Worm (Caenorhabditis elegans): Measurements from ENCODE around the gene F46C5.4.

The F46C5.4 gene

DNA sequence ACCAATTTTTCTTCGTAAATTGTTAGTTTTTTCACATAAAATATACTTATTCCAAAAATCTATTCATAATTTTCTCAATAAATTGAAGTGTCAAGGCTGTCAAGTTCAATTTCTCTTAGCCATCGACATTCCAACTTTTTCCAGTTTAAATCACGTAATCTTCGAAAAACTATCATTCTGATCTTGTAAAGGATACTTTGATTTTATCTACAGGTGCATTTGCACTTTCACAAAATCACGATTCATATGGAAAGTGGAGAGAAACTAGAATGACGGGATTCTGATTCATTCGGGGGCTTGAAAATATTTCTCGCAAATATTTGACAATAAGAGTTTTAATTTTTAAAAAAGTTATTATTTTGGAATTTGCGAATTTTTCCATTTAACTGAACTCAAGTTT, 17.4 kb downstream of the F46C5.4 start:
- TF ChIP-seq ztf-22 (GFP tag; optimal IDR thresholded peaks at IDR 0.05): no peak
- no peak for TF ChIP-seq ztf-26 (tag; optimal IDR thresholded peaks at IDR 0.05)
- no peak for TF ChIP-seq mcd-1 (GFP tag; IDR thresholded peaks at IDR 0.05)
- no peak for TF ChIP-seq F37B4.10 (GFP tag; IDR thresholded peaks at IDR 0.05)
- no peak for TF ChIP-seq Y67H2A.10 (GFP tag; conservative IDR thresholded peaks at IDR 0.05)
- TF ChIP-seq hsf-1 (GFP tag; IDR thresholded peaks at IDR 0.05): no peak
- no peak for TF ChIP-seq mel-28 (tag; optimal IDR thresholded peaks at IDR 0.05; ENCODE audit: borderline replicate concordance)
- TF ChIP-seq Y56A3A.18 (GFP tag; IDR thresholded peaks at IDR 0.05): no peak
- TF ChIP-seq nhr-90 (tag; optimal IDR thresholded peaks at IDR 0.05): no peak
- no peak for TF ChIP-seq cebp-2 (GFP tag; IDR thresholded peaks at IDR 0.05)
- no peak for TF ChIP-seq lin-40 (tag; optimal IDR thresholded peaks at IDR 0.05)
- no peak for TF ChIP-seq dpl-1 (GFP tag; optimal IDR thresholded peaks at IDR 0.05)
- no peak for TF ChIP-seq mxl-1 (tag; optimal IDR thresholded peaks at IDR 0.05)
- TF ChIP-seq madf-8 (GFP tag; conservative IDR thresholded peaks at IDR 0.05): no peak
- no peak for TF ChIP-seq zfh-2 (GFP tag; conservative IDR thresholded peaks at IDR 0.05)
- no peak for TF ChIP-seq let-526 (GFP tag; IDR thresholded peaks at IDR 0.05)
- TF ChIP-seq rpc-1 (optimal IDR thresholded peaks at IDR 0.05): no peak
- no peak for TF ChIP-seq rpc-1 (tag; optimal IDR thresholded peaks at IDR 0.05)
- TF ChIP-seq snpc-3.4 (tag; optimal IDR thresholded peaks at IDR 0.05): no peak

DNA sequence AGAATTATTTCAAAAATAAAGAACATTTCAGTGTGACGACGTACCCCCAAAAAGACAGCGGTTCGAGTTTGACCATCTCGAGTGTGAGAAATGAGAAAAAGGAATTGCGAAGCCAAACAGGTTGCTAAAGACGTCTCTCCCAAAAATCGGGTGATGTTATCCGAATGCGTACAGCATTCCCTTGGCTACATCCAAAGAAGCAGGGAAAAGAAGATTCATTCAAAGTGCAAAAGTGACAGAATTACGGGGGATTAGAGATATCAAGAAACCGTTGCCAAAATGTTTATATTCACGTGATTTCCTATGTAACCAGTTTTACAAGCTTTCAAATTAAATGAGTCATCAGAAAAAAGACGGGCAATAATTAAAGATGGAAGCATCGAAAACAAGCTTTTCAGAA, 18.1 kb downstream of the F46C5.4 start:
- TF ChIP-seq dox-1 (GFP tag; IDR thresholded peaks at IDR 0.05) (no peak), lag-1 (GFP tag; IDR thresholded peaks at IDR 0.05) (no peak), F22D6.2 (tag; optimal IDR thresholded peaks at IDR 0.05) (no peak), cebp-2 (GFP tag; IDR thresholded peaks at IDR 0.05) (no peak), aptf-2 (GFP tag; conservative IDR thresholded peaks at IDR 0.05) (no peak)

DNA sequence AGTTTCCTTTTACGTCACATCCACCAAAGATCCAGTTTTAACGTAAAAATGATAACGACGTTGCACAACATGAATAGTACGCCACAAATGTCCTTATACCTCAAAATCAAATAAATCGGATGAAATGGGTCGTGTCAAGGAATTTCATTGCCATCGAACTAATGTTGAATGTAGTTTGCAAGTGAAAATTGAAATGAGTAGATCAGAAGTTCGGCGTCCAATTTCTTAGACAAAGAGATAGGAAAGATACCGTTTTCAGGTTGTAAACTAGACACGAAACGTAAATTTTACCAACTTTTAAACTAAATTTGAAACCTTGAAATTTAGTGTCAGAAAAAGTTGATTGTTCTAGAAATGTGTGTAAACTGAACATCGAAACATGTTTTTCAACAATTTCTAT, 19.0 kb downstream of the F46C5.4 start:
- TF ChIP-seq D2030.7 (GFP tag; IDR thresholded peaks at IDR 0.05): no peak
- TF ChIP-seq ceh-91 (GFP tag; IDR thresholded peaks at IDR 0.05): no peak
- no peak for TF ChIP-seq rcor-1 (GFP tag; IDR thresholded peaks at IDR 0.05)
- no peak for TF ChIP-seq hsf-1 (GFP tag; IDR thresholded peaks at IDR 0.05)
- TF ChIP-seq hlh-26 (GFP tag; conservative IDR thresholded peaks at IDR 0.05): no peak
- no peak for TF ChIP-seq akir-1 (GFP tag; optimal IDR thresholded peaks at IDR 0.05)
- no peak for TF ChIP-seq hlh-12 (tag; optimal IDR thresholded peaks at IDR 0.05)
- TF ChIP-seq cebp-1 (GFP tag; IDR thresholded peaks at IDR 0.05): no peak
- no peak for TF ChIP-seq cebp-1 (tag; optimal IDR thresholded peaks at IDR 0.05)
- TF ChIP-seq ztf-28 (GFP tag; IDR thresholded peaks at IDR 0.05): no peak
- no peak for TF ChIP-seq attf-5 (GFP tag; optimal IDR thresholded peaks at IDR 0.05)
- TF ChIP-seq aptf-2 (GFP tag; conservative IDR thresholded peaks at IDR 0.05): no peak
- no peak for TF ChIP-seq madf-10 (tag; optimal IDR thresholded peaks at IDR 0.05)
- TF ChIP-seq atf-7 (tag; optimal IDR thresholded peaks at IDR 0.05): no peak
- TF ChIP-seq Y67H2A.10 (GFP tag; conservative IDR thresholded peaks at IDR 0.05): no peak

DNA sequence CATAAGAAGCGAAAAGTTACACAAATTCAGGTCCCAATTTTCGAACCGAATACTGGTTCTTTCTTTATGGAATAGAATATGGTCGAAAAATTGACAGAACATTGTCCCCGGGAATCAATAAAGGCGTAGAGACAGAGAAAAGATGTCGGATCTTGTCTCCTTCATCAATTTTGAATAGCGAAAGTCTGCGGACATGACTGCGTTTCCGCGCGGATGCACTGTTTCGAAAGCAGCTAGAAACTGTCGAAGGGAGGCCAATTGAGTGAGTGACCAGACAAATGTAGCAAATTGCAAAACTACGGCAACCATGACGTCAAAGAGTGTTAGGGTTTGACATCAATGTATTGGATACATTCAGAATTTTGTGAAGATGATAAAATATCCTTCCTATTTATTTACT, 20.6 kb downstream of the F46C5.4 start:
- TF ChIP-seq nfya-1 (tag; optimal IDR thresholded peaks at IDR 0.05; ENCODE audit: borderline replicate concordance, insufficient read depth) (no peak), hrde-1 (tag; optimal IDR thresholded peaks at IDR 0.05; ENCODE audit: borderline replicate concordance) (no peak), efl-1 (GFP tag; optimal IDR thresholded peaks at IDR 0.05) (no peak), zim-3 (tag; optimal IDR thresholded peaks at IDR 0.05) (no peak), K11D2.4 (GFP tag; IDR thresholded peaks at IDR 0.05) (no peak), F23B12.7 (tag; optimal IDR thresholded peaks at IDR 0.05; ENCODE audit: insufficient read depth) (no peak), aptf-3 (GFP tag; IDR thresholded peaks at IDR 0.05) (no peak), snpc-4 (GFP tag; optimal IDR thresholded peaks at IDR 0.05) (no peak), snpc-4 (tag; optimal IDR thresholded peaks at IDR 0.05) (no peak), madf-10 (tag; optimal IDR thresholded peaks at IDR 0.05) (no peak), atf-7 (tag; optimal IDR thresholded peaks at IDR 0.05) (no peak), sea-2 (GFP tag; IDR thresholded peaks at IDR 0.05) (no peak), him-1 (tag; optimal IDR thresholded peaks at IDR 0.05) (no peak), tbx-9 (tag; optimal IDR thresholded peaks at IDR 0.05; ENCODE audit: borderline replicate concordance) (no peak)

All from whole organism, young adult.